Worm (Caenorhabditis elegans) whole organism, L3 larva: ENCODE data around the gene B0244.17.

Experiments
- R02D3.7 ChIP-seq: fragments of 150-350 bp; optimal IDR thresholded peaks from 2 replicates; lab custom pipeline; 2014; ENCODE audit warnings: missing biosample characterization, missing genetic modification characterization
- ZK546.5 ChIP-seq: sonication (generic microtip); optimal IDR thresholded peaks from 2 replicates; lab custom pipeline; 2017; ENCODE audit warnings: missing biosample characterization, missing genetic modification characterization
- aly-2 ChIP-seq: fragments of 150-350 bp; optimal IDR thresholded peaks from 2 replicates; lab custom pipeline; 2014; ENCODE audit warnings: missing biosample characterization, missing genetic modification characterization
- ama-1 ChIP-seq: fragments of 150-350 bp; optimal IDR thresholded peaks from 2 replicates; lab custom pipeline; 2018
- ceh-16 ChIP-seq: sonication (generic microtip); optimal IDR thresholded peaks from 2 replicates; lab custom pipeline; 2017; ENCODE audit warnings: missing biosample characterization, missing genetic modification characterization
- ceh-28 ChIP-seq: fragments of 150-350 bp; optimal IDR thresholded peaks from 2 replicates; lab custom pipeline; 2014; ENCODE audit warnings: missing biosample characterization, missing genetic modification reagents, missing genetic modification characterization
- ceh-82 ChIP-seq: fragments of 150-350 bp; optimal IDR thresholded peaks from 2 replicates; lab custom pipeline; 2014; ENCODE audit warnings: missing biosample characterization, missing genetic modification characterization
- ceh-9 ChIP-seq: sonication (generic microtip); optimal IDR thresholded peaks from 2 replicates; lab custom pipeline; 2018; ENCODE audit warnings: missing biosample characterization, missing genetic modification characterization
- egl-27 ChIP-seq: sonication (generic microtip); optimal IDR thresholded peaks from 4 replicates; lab custom pipeline; 2017; ENCODE audit warnings: missing biosample characterization, missing genetic modification reagents, missing genetic modification characterization
- egl-5 ChIP-seq: fragments of 150-350 bp; optimal IDR thresholded peaks from 2 replicates; lab custom pipeline; 2017; ENCODE audit warnings: missing biosample characterization, missing genetic modification reagents, missing genetic modification characterization, inconsistent platforms
- elt-1 ChIP-seq: fragments of 150-350 bp; optimal IDR thresholded peaks from 2 replicates; lab custom pipeline; 2014; ENCODE audit warnings: missing biosample characterization, missing genetic modification characterization
- elt-2 ChIP-seq: sonication (generic microtip); optimal IDR thresholded peaks from 2 replicates; lab custom pipeline; 2016; ENCODE audit warnings: missing genetic modification reagents, mild to moderate bottlenecking, missing genetic modification characterization, missing compliant biosample characterization
- eor-1 ChIP-seq, 2 experiments: fragments of 150-350 bp; optimal IDR thresholded peaks; 2 replicates each; lab custom pipeline; 2014 to 2018; ENCODE audit warnings: missing biosample characterization in 2 of 2, missing genetic modification characterization in 2 of 2
- fkh-10 ChIP-seq: sonication (generic microtip); optimal IDR thresholded peaks from 2 replicates; lab custom pipeline; 2017; ENCODE audit warnings: missing biosample characterization, missing genetic modification reagents, missing genetic modification characterization
- fkh-2 ChIP-seq: fragments of 150-350 bp; optimal IDR thresholded peaks from 2 replicates; lab custom pipeline; 2014; ENCODE audit warnings: missing biosample characterization, missing genetic modification reagents, missing genetic modification characterization
- fos-1 ChIP-seq: fragments of 150-350 bp; optimal IDR thresholded peaks from 2 replicates; lab custom pipeline; 2014; ENCODE audit warnings: missing biosample characterization, missing genetic modification characterization
- hmg-11 ChIP-seq: sonication (generic microtip); optimal IDR thresholded peaks from 2 replicates; lab custom pipeline; 2016; ENCODE audit warnings: missing genetic modification characterization, missing compliant biosample characterization
- lin-15B ChIP-seq: fragments of 150-350 bp; optimal IDR thresholded peaks from 2 replicates; lab custom pipeline; 2014; ENCODE audit warnings: missing biosample characterization, missing genetic modification characterization
- lin-39 ChIP-seq: fragments of 150-350 bp; optimal IDR thresholded peaks from 2 replicates; lab custom pipeline; 2018; ENCODE audit warnings: missing biosample characterization, missing genetic modification reagents, missing genetic modification characterization
- lsy-12 ChIP-seq: sonication (generic microtip); optimal IDR thresholded peaks from 2 replicates; lab custom pipeline; 2016; ENCODE audit warnings: mild to moderate bottlenecking, missing genetic modification characterization, missing compliant biosample characterization
- mdl-1 ChIP-seq: fragments of 150-350 bp; optimal IDR thresholded peaks from 2 replicates; lab custom pipeline; 2014; ENCODE audit warnings: missing biosample characterization, missing genetic modification characterization
- mml-1 ChIP-seq: fragments of 150-350 bp; sonication (generic microtip); optimal IDR thresholded peaks from 3 replicates; lab custom pipeline; 2014; ENCODE audit warnings: missing biosample characterization, missing genetic modification characterization
- nfya-1 ChIP-seq: sonication (generic microtip); optimal IDR thresholded peaks from 2 replicates; lab custom pipeline; 2017; ENCODE audit warnings: missing genetic modification characterization, mild to moderate bottlenecking, missing compliant biosample characterization, antibody characterized with exemption, moderate library complexity; ENCODE audit not compliant: insufficient read depth
- nhr-11 ChIP-seq: fragments of 150-350 bp; optimal IDR thresholded peaks from 2 replicates; lab custom pipeline; 2014; ENCODE audit warnings: missing biosample characterization, missing genetic modification characterization
- nhr-12 ChIP-seq: fragments of 150-350 bp; optimal IDR thresholded peaks from 2 replicates; lab custom pipeline; 2014; ENCODE audit warnings: missing biosample characterization, missing genetic modification characterization
- nhr-23 ChIP-seq: fragments of 150-350 bp; optimal IDR thresholded peaks from 2 replicates; lab custom pipeline; 2014; ENCODE audit warnings: missing biosample characterization, missing genetic modification reagents, missing genetic modification characterization
- nhr-237 ChIP-seq: fragments of 150-350 bp; optimal IDR thresholded peaks from 2 replicates; lab custom pipeline; 2014; ENCODE audit warnings: missing biosample characterization, missing genetic modification characterization
- nhr-25 ChIP-seq: sonication (generic microtip); optimal IDR thresholded peaks from 2 replicates; lab custom pipeline; 2017; ENCODE audit warnings: missing biosample characterization, missing genetic modification characterization
- nhr-28 ChIP-seq: fragments of 150-350 bp; optimal IDR thresholded peaks from 2 replicates; lab custom pipeline; 2014; ENCODE audit warnings: missing biosample characterization, missing genetic modification characterization
- nhr-43 ChIP-seq: sonication (generic microtip); optimal IDR thresholded peaks from 2 replicates; lab custom pipeline; 2016; ENCODE audit warnings: mild to moderate bottlenecking, missing genetic modification characterization, missing compliant biosample characterization; ENCODE audit not compliant: poor library complexity, severe bottlenecking
- nhr-67 ChIP-seq: fragments of 150-350 bp; optimal IDR thresholded peaks from 2 replicates; lab custom pipeline; 2014; ENCODE audit warnings: missing biosample characterization, missing genetic modification characterization
- nhr-76 ChIP-seq: fragments of 150-350 bp; sonication (generic microtip); optimal IDR thresholded peaks from 5 replicates; lab custom pipeline; 2014; ENCODE audit warnings: missing biosample characterization, missing genetic modification characterization
- nhr-77 ChIP-seq: fragments of 150-350 bp; optimal IDR thresholded peaks from 2 replicates; lab custom pipeline; 2014; ENCODE audit warnings: missing biosample characterization, missing genetic modification characterization
- pha-4 ChIP-seq: fragments of 150-350 bp; optimal IDR thresholded peaks from 2 replicates; lab custom pipeline; 2014; ENCODE audit warnings: missing biosample characterization, missing genetic modification reagents, missing genetic modification characterization
- pqm-1 ChIP-seq: fragments of 150-350 bp; optimal IDR thresholded peaks from 2 replicates; lab custom pipeline; 2017; ENCODE audit warnings: missing biosample characterization, missing genetic modification characterization, inconsistent platforms
- sea-2 ChIP-seq: fragments of 150-350 bp; sonication (generic microtip); optimal IDR thresholded peaks from 4 replicates; lab custom pipeline; 2014; ENCODE audit warnings: missing biosample characterization, missing genetic modification reagents, missing genetic modification characterization
- skn-1 ChIP-seq: fragments of 150-350 bp; optimal IDR thresholded peaks from 2 replicates; lab custom pipeline; 2014; ENCODE audit warnings: missing biosample characterization, missing genetic modification characterization
- snpc-4 ChIP-seq: fragments of 150-350 bp; optimal IDR thresholded peaks from 2 replicates; lab custom pipeline; 2014; ENCODE audit warnings: missing biosample characterization, missing genetic modification characterization
- tbx-2 ChIP-seq: sonication (generic microtip); optimal IDR thresholded peaks from 2 replicates; lab custom pipeline; 2016; ENCODE audit warnings: mild to moderate bottlenecking, missing genetic modification characterization, missing compliant biosample characterization
- unc-39 ChIP-seq: sonication (generic microtip); optimal IDR thresholded peaks from 4 replicates; lab custom pipeline; 2017; ENCODE audit warnings: missing biosample characterization, missing genetic modification characterization
- unc-62 ChIP-seq: fragments of 150-350 bp; sonication (generic microtip); optimal IDR thresholded peaks from 4 replicates; lab custom pipeline; 2014; ENCODE audit warnings: missing biosample characterization, missing genetic modification reagents, missing genetic modification characterization
- zag-1 ChIP-seq: fragments of 150-350 bp; optimal IDR thresholded peaks from 2 replicates; lab custom pipeline; 2014; ENCODE audit warnings: missing biosample characterization, missing genetic modification characterization
- ztf-11 ChIP-seq: fragments of 150-350 bp; optimal IDR thresholded peaks from 2 replicates; lab custom pipeline; 2014; ENCODE audit warnings: missing biosample characterization, missing genetic modification characterization
- ztf-4 ChIP-seq: fragments of 150-350 bp; optimal IDR thresholded peaks from 2 replicates; lab custom pipeline; 2014; ENCODE audit warnings: missing biosample characterization, missing genetic modification characterization

Gene B0244.17

ce11 chrIII:5719832-5720194, 13.2 kb upstream of the B0244.17 start:
- peak; percentile 21 for TF ChIP-seq lin-15B (tag; lab: Kevin White, UChicago)
- no peak for TF ChIP-seq fkh-10 (GFP tag; lab: Kevin White, UChicago)
- TF ChIP-seq unc-39: no peak
- TF ChIP-seq, all 47 proteins: peak for 1

DNA sequence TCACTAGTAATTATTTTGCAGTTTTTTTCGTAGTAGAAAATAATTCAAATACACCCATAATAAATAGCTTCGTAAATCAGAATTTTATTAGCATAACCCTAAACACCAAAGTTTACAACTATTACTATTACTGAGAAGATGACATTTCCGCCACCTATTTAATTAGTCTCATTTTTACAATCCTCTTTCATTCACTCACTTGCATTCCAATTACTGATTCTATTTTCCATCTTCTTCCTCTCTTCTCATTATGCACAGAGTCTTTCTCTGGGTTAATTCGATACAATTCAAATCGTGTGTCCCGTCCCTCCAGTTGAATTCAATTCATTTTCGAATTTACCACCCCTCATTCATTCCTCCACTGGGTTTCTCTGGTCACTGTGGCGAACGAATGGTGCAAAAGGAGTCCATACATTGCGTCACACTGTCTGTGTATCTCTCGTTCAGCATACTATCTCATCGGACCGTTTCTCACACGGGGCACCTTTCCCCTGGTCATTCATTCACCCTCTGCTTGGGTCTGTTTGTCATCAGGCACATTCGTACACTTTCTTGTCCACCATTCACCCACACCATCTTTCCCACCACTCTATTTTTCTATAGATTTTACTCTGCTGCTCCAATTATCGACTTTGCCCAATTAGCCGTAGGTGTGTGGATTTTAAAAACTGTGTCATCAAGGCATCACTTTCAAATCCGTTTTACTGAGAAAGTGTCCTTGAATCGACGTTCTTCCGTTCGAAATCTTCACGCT, 12.6 kb upstream of the B0244.17 start:
- TF ChIP-seq snpc-4 (tag; lab: Kevin White, UChicago) (no peak), sea-2 (GFP tag; lab: Kevin White, UChicago) (no peak), unc-62 (no peak), mml-1 (tag; lab: Kevin White, UChicago) (no peak), lin-39 (tag; lab: Kevin White, UChicago) (no peak), mdl-1 (no peak), R02D3.7 (tag; lab: Kevin White, UChicago) (no peak), skn-1 (tag; lab: Kevin White, UChicago) (no peak), ceh-9 (no peak), nhr-28 (tag; lab: Kevin White, UChicago) (no peak), nhr-43 (tag; lab: Kevin White, UChicago) (no peak), zag-1 (no peak), nhr-77 (no peak), egl-5 (tag; lab: Kevin White, UChicago) (no peak), ama-1 (no peak), ztf-11 (tag; lab: Kevin White, UChicago) (no peak), ceh-16 (tag; lab: Kevin White, UChicago) (no peak), fkh-10 (GFP tag; lab: Kevin White, UChicago) (no peak), tbx-2 (tag; lab: Kevin White, UChicago) (no peak), pha-4 (tag; lab: Kevin White, UChicago) (no peak)

DNA sequence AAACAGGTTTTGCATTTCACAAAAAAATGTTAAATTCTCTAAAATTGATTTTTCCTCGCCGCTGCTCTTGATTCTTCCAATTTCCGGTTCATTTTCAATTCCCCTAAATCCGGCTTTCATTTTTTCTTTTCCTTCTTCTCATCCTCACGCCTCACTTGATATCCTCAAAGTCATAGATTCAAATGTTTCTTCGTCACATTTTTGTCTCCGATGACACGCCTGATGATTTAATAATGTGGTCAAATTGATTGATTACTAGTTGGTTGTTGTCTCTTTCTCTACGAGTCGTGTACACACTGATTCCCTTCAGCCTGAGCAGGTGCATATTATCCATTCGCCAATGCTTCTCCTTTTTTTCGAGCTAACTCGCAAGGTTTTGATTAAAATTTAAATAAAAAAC, 11.5 kb upstream of the B0244.17 start:
- TF ChIP-seq R02D3.7 (tag; lab: Kevin White, UChicago) (no peak), ceh-28 (tag; lab: Kevin White, UChicago) (no peak), lsy-12 (tag; lab: Kevin White, UChicago) (no peak), nhr-11 (tag; lab: Kevin White, UChicago) (no peak), nhr-23 (tag; lab: Kevin White, UChicago) (no peak), ceh-9 (no peak), ceh-16 (tag; lab: Kevin White, UChicago) (no peak), ZK546.5 (no peak), nhr-76 (tag; lab: Kevin White, UChicago) (no peak), unc-39 (no peak), ceh-82 (tag; lab: Kevin White, UChicago) (no peak), aly-2 (tag; lab: Kevin White, UChicago) (no peak), fkh-10 (GFP tag; lab: Kevin White, UChicago) (no peak), elt-1 (tag; lab: Kevin White, UChicago) (no peak), sea-2 (GFP tag; lab: Kevin White, UChicago) (no peak), fos-1 (tag; lab: Kevin White, UChicago) (no peak)

ce11 chrIII:5721888-5722287, 11.1 kb upstream of the B0244.17 start:
- TF ChIP-seq ZK546.5 (no peak), ama-1 (no peak), nhr-43 (tag; lab: Kevin White, UChicago) (peak; percentile 90), unc-62 (no peak), pha-4 (tag; lab: Kevin White, UChicago) (peak; percentile 54), ceh-9 (no peak), nhr-77 (no peak), aly-2 (tag; lab: Kevin White, UChicago) (no peak), ceh-28 (tag; lab: Kevin White, UChicago) (peak; percentile 79), ceh-82 (tag; lab: Kevin White, UChicago) (no peak), nhr-25 (peak; percentile 24), hmg-11 (peak; percentile 41), egl-27 (tag; lab: Kevin White, UChicago) (no peak), elt-1 (tag; lab: Kevin White, UChicago) (peak; percentile 50), elt-2 (peak; percentile 91), nhr-11 (tag; lab: Kevin White, UChicago) (no peak), pqm-1 (tag; lab: Kevin White, UChicago) (peak; percentile 87), ceh-16 (tag; lab: Kevin White, UChicago) (no peak), nhr-237 (tag; lab: Kevin White, UChicago) (no peak), nhr-28 (tag; lab: Kevin White, UChicago) (no peak), mml-1 (tag; lab: Kevin White, UChicago) (no peak), fkh-2 (no peak), nfya-1 (tag; lab: Kevin White, UChicago) (no peak), lin-15B (tag; lab: Kevin White, UChicago) (peak; percentile 52), R02D3.7 (tag; lab: Kevin White, UChicago) (peak; percentile 42), ztf-4 (no peak), nhr-67 (tag; lab: Kevin White, UChicago) (no peak), ztf-11 (tag; lab: Kevin White, UChicago) (no peak), eor-1 (tag; optimal IDR thresholded peaks at IDR 0.05; lab: Kevin White, UChicago) (no peak), nhr-12 (tag; lab: Kevin White, UChicago) (no peak), lin-39 (tag; lab: Kevin White, UChicago) (no peak), lsy-12 (tag; lab: Kevin White, UChicago) (peak; percentile 83), egl-5 (tag; lab: Kevin White, UChicago) (no peak)
